Worm (Caenorhabditis elegans): ENCODE results near the gene F22E5.23.
"Not testable (repeated sequence)": the region's sequence is repeated elsewhere in the genome, so short reads cannot be mapped to it uniquely, and the experiment has no call there.

The F22E5.23 gene

ce11 chrII:2646756-2647155 is 5.7 kb downstream of the F22E5.23 start, which contains the start of gene F22E5.12:
F22E5.12 (minus strand) TSS chrII:2646856.
- TF ChIP-seq snpc-3.4 (tag; optimal IDR thresholded peaks at IDR 0.05); hrde-1 (tag; optimal IDR thresholded peaks at IDR 0.05; ENCODE audit: borderline replicate concordance); lin-54 (GFP tag; optimal IDR thresholded peaks at IDR 0.05): not testable (repeated sequence)

DNA sequence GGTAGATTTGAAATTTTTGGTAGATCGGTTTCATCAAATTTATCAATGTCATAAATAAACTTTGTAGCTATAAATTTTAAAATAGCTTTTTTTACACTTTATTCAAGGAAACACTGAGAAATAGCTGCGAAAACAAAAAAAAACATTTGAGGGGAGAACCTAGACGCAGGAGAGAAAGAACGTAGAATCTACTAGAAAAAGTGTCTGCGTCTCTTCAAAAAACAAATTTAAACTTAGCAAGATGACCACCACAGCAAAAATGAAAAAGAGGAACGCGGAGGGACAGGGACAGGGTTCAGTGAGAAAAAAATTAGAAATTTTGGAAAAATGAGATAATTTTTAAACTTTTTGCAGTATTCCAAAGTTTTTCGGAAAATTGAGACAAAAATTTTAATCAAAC is 7.9 kb downstream of the F22E5.23 start:
- TF ChIP-seq ceh-40 (GFP tag; IDR thresholded peaks at IDR 0.05) (no peak), ceh-27 (GFP tag; optimal IDR thresholded peaks at IDR 0.05) (no peak), C06A6.2 (GFP tag; conservative IDR thresholded peaks at IDR 0.05) (0 out of 2 replicates have a peak, but pooled peaks have one; percentile 16), nfyb-1 (GFP tag; IDR thresholded peaks at IDR 0.05) (no peak), gei-17 (GFP tag; optimal IDR thresholded peaks at IDR 0.05) (no peak), attf-5 (GFP tag; optimal IDR thresholded peaks at IDR 0.05) (no peak), hmg-1.2 (GFP tag; IDR thresholded peaks at IDR 0.05) (peak; percentile 28; the same call in 1 of the 2 replicates), nhr-27 (tag; optimal IDR thresholded peaks at IDR 0.05) (no peak), F10E7.11 (tag; optimal IDR thresholded peaks at IDR 0.05) (no peak), nhr-80 (tag; optimal IDR thresholded peaks at IDR 0.05) (no peak)

- TF ChIP-seq B0336.3 (GFP tag; IDR thresholded peaks at IDR 0.05) = no peak
- no peak for TF ChIP-seq Y95B8A.8 (GFP tag; IDR thresholded peaks at IDR 0.05)
- no peak for TF ChIP-seq B0261.1 (tag; optimal IDR thresholded peaks at IDR 0.05)
- TF ChIP-seq Y53G8AR.9 (GFP tag; conservative IDR thresholded peaks at IDR 0.05) = no peak
Measured at ce11 chrII:2649539-2649938, 8.5 kb downstream of the F22E5.23 start, which contains the start of the genes F22E5.13 and F22E5.6. F22E5.13 (minus strand) TSS chrII:2649639. F22E5.6 (plus strand) TSS chrII:2649835.

- TF ChIP-seq tbx-9 (tag; optimal IDR thresholded peaks at IDR 0.05; ENCODE audit: borderline replicate concordance) = no peak
- TF ChIP-seq zfh-2 (GFP tag; conservative IDR thresholded peaks at IDR 0.05) = 0 out of 2 replicates have a peak, but pooled peaks have one; percentile 37
- TF ChIP-seq T26A5.8 (tag; optimal IDR thresholded peaks at IDR 0.05) = no peak
- no peak for TF ChIP-seq F37B4.10 (GFP tag; IDR thresholded peaks at IDR 0.05)
- no peak for TF ChIP-seq tlf-1 (GFP tag; optimal IDR thresholded peaks at IDR 0.05)
- no peak for TF ChIP-seq madf-10 (tag; optimal IDR thresholded peaks at IDR 0.05)
Measured at ce11 chrII:2656606-2657005, 15.5 kb downstream of the F22E5.23 start, which contains the start of gene sri-47. sri-47 (plus strand) TSS chrII:2656906.

ce11 chrII:2659364-2659763 is 18.3 kb downstream of the F22E5.23 start, which contains the start of gene gcy-21:
gcy-21 (plus strand) TSS chrII:2659664.
- no peak for TF ChIP-seq chd-7 (tag; optimal IDR thresholded peaks at IDR 0.05)
- TF ChIP-seq F57A8.1 (GFP tag; optimal IDR thresholded peaks at IDR 0.05) = no peak
- TF ChIP-seq B0019.2 (GFP tag; conservative IDR thresholded peaks at IDR 0.05) = no peak
- TF ChIP-seq ceh-91 (GFP tag; IDR thresholded peaks at IDR 0.05) = no peak
- TF ChIP-seq dpff-1 (tag; optimal IDR thresholded peaks at IDR 0.05) = no peak
- TF ChIP-seq fkh-3 (tag; optimal IDR thresholded peaks at IDR 0.05) = no peak
- no peak for TF ChIP-seq nhr-120 (GFP tag; IDR thresholded peaks at IDR 0.05)
- TF ChIP-seq cebp-1 (GFP tag; IDR thresholded peaks at IDR 0.05) = no peak
- TF ChIP-seq cebp-1 (tag; optimal IDR thresholded peaks at IDR 0.05) = no peak

Measured in whole organism, young adult.